Worm (Caenorhabditis elegans) whole organism, late embryonic: ENCODE data around the gene ugt-56.
A peak's percentile ranks its signal among the peaks of the same experiment; 100 is the strongest.

Experiments used
- C08G9.2 ChIP-seq: sonication (generic microtip); optimal IDR thresholded peaks from 2 replicates; lab custom pipeline; 2016; ENCODE audit warnings: mild to moderate bottlenecking, missing genetic modification characterization, moderate library complexity, missing compliant biosample characterization
- K02D7.2 ChIP-seq: sonication (generic microtip); optimal IDR thresholded peaks from 2 replicates; lab custom pipeline; 2017; ENCODE audit warnings: mild to moderate bottlenecking, missing genetic modification characterization, missing compliant biosample characterization
- ceh-14 ChIP-seq: sonication (generic microtip); optimal IDR thresholded peaks from 2 replicates; lab custom pipeline; 2016; ENCODE audit warnings: missing genotype, missing genetic modification characterization, missing compliant biosample characterization
- ceh-18 ChIP-seq: sonication (generic microtip); optimal IDR thresholded peaks from 2 replicates; lab custom pipeline; 2016; ENCODE audit warnings: missing genetic modification characterization, missing compliant biosample characterization
- ceh-19 ChIP-seq: fragments of 200-800 bp; sonication (Bioruptor generic); optimal IDR thresholded peaks from 2 replicates; lab custom pipeline; 2018; ENCODE audit warnings: mild to moderate bottlenecking, missing genetic modification characterization, missing compliant biosample characterization
- ceh-22 ChIP-seq: sonication (generic microtip); optimal IDR thresholded peaks from 2 replicates; lab custom pipeline; 2017; ENCODE audit warnings: missing biosample characterization, missing genetic modification characterization
- ceh-24 ChIP-seq: sonication (generic microtip); optimal IDR thresholded peaks from 2 replicates; lab custom pipeline; 2016; ENCODE audit warnings: mild to moderate bottlenecking, missing genetic modification characterization, missing compliant biosample characterization
- ceh-31 ChIP-seq: sonication (generic microtip); optimal IDR thresholded peaks from 2 replicates; lab custom pipeline; 2016; ENCODE audit warnings: missing genetic modification characterization, missing compliant biosample characterization
- ceh-34 ChIP-seq: sonication (generic microtip); optimal IDR thresholded peaks from 2 replicates; lab custom pipeline; 2016; ENCODE audit warnings: mild to moderate bottlenecking, missing genetic modification characterization, missing compliant biosample characterization
- ceh-6 ChIP-seq: fragments of 200-800 bp; sonication (Bioruptor generic); optimal IDR thresholded peaks from 2 replicates; lab custom pipeline; 2018; ENCODE audit warnings: mild to moderate bottlenecking, missing genetic modification characterization, missing compliant biosample characterization
- dmd-4 ChIP-seq: sonication (generic microtip); optimal IDR thresholded peaks from 2 replicates; lab custom pipeline; 2016; ENCODE audit warnings: borderline replicate concordance, missing genetic modification characterization, missing compliant biosample characterization
- dve-1 ChIP-seq: sonication (generic microtip); optimal IDR thresholded peaks from 2 replicates; lab custom pipeline; 2017; ENCODE audit warnings: antibody characterized with exemption, mild to moderate bottlenecking, missing genetic modification characterization, missing compliant biosample characterization
- elt-2 ChIP-seq: sonication (generic microtip); optimal IDR thresholded peaks from 2 replicates; lab custom pipeline; 2016; ENCODE audit warnings: missing genetic modification reagents, missing genetic modification characterization, missing compliant biosample characterization
- ets-4 ChIP-seq: sonication (generic microtip); optimal IDR thresholded peaks from 2 replicates; lab custom pipeline; 2016; ENCODE audit warnings: missing genetic modification characterization, missing compliant biosample characterization
- eyg-1 ChIP-seq: sonication (generic microtip); optimal IDR thresholded peaks from 2 replicates; lab custom pipeline; 2016; ENCODE audit warnings: missing genotype, missing genetic modification characterization, missing compliant biosample characterization
- hlh-13 ChIP-seq: fragments of 200-800 bp; sonication (Bioruptor generic); optimal IDR thresholded peaks from 2 replicates; lab custom pipeline; 2018; ENCODE audit warnings: mild to moderate bottlenecking, missing genetic modification characterization, missing compliant biosample characterization
- lin-11 ChIP-seq: fragments of 200-800 bp; sonication (Bioruptor generic); optimal IDR thresholded peaks from 2 replicates; lab custom pipeline; 2018; ENCODE audit warnings: mild to moderate bottlenecking, missing genetic modification characterization, missing compliant biosample characterization
- madf-2 ChIP-seq: sonication (generic microtip); optimal IDR thresholded peaks from 2 replicates; lab custom pipeline; 2017; ENCODE audit warnings: missing genetic modification characterization, missing compliant biosample characterization
- nfya-1 ChIP-seq: sonication (generic microtip); optimal IDR thresholded peaks from 2 replicates; lab custom pipeline; 2017; ENCODE audit warnings: missing genetic modification characterization, mild to moderate bottlenecking, missing compliant biosample characterization, antibody characterized with exemption, moderate library complexity
- nhr-232 ChIP-seq: sonication (generic microtip); optimal IDR thresholded peaks from 2 replicates; lab custom pipeline; 2016; ENCODE audit warnings: missing genetic modification characterization, missing compliant biosample characterization
- odd-2 ChIP-seq: sonication (generic microtip); optimal IDR thresholded peaks from 2 replicates; lab custom pipeline; 2017; ENCODE audit warnings: antibody characterized with exemption, mild to moderate bottlenecking, missing genetic modification characterization, missing compliant biosample characterization
- pag-3 ChIP-seq: sonication (generic microtip); optimal IDR thresholded peaks from 2 replicates; lab custom pipeline; 2016; ENCODE audit warnings: missing compliant biosample characterization, missing genetic modification characterization, borderline replicate concordance
- pat-9 ChIP-seq: fragments of 200-800 bp; sonication (Bioruptor generic); optimal IDR thresholded peaks from 2 replicates; lab custom pipeline; 2018; ENCODE audit warnings: mild to moderate bottlenecking, missing genetic modification characterization, moderate library complexity, missing compliant biosample characterization
- pax-1 ChIP-seq: fragments of 150-350 bp; optimal IDR thresholded peaks from 2 replicates; lab custom pipeline; 2014; ENCODE audit warnings: missing biosample characterization, missing genetic modification characterization
- pha-4 ChIP-seq: fragments of 150-350 bp; optimal IDR thresholded peaks from 2 replicates; lab custom pipeline; 2018; ENCODE audit warnings: missing biosample characterization, missing genetic modification reagents, missing genetic modification characterization
- pros-1 ChIP-seq: fragments of 150-350 bp; optimal IDR thresholded peaks from 2 replicates; lab custom pipeline; 2014; ENCODE audit warnings: missing biosample characterization, missing genetic modification reagents, missing genetic modification characterization
- rnt-1 ChIP-seq: sonication (generic microtip); optimal IDR thresholded peaks from 2 replicates; lab custom pipeline; 2016; ENCODE audit warnings: missing genetic modification characterization, missing compliant biosample characterization
- unc-42 ChIP-seq: sonication (generic microtip); optimal IDR thresholded peaks from 2 replicates; lab custom pipeline; 2016; ENCODE audit warnings: missing genotype, missing genetic modification characterization, missing compliant biosample characterization
- unc-55 ChIP-seq: sonication (generic microtip); optimal IDR thresholded peaks from 2 replicates; lab custom pipeline; 2017; ENCODE audit warnings: missing biosample characterization, missing genetic modification reagents, missing genetic modification characterization
- zip-5 ChIP-seq: sonication (generic microtip); optimal IDR thresholded peaks from 2 replicates; lab custom pipeline; 2016; ENCODE audit warnings: missing genetic modification characterization, missing compliant biosample characterization

Gene ugt-56

DNA sequence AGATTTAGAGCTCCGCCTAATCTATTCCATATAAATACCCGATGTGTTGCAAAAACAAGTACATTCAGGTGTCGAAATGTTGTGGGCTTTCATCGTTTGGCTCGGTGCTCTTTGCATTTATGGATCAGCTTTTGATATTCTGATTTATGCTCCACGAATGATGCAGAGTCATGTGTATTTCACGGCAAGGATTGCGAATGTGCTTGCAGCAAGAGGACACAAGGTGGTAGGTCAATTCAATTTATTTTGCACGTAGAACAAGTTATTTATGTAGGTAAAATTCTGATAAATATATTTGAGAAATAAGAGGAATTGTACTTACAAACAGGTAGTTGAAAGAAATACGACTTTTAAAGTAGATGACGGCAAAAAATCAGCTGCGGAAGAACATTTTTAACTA is at the start of gene ugt-56:
TSS of gene ugt-56 (plus strand) at position 61 of the 400 bp plus-strand sequence.
- TF ChIP-seq dve-1 (tag; lab: Kevin White, UChicago) (no peak), odd-2 (tag; lab: Kevin White, UChicago) (no peak), ceh-18 (tag; lab: Kevin White, UChicago) (no peak), unc-42 (tag; lab: Kevin White, UChicago) (no peak), unc-55 (GFP tag; lab: Kevin White, UChicago) (no peak), K02D7.2 (tag; lab: Kevin White, UChicago) (no peak), hlh-13 (no peak), ceh-24 (tag; lab: Kevin White, UChicago) (no peak), ceh-22 (tag; lab: Kevin White, UChicago) (no peak), pax-1 (tag; lab: Kevin White, UChicago) (no peak), pag-3 (tag; lab: Kevin White, UChicago) (no peak)

DNA sequence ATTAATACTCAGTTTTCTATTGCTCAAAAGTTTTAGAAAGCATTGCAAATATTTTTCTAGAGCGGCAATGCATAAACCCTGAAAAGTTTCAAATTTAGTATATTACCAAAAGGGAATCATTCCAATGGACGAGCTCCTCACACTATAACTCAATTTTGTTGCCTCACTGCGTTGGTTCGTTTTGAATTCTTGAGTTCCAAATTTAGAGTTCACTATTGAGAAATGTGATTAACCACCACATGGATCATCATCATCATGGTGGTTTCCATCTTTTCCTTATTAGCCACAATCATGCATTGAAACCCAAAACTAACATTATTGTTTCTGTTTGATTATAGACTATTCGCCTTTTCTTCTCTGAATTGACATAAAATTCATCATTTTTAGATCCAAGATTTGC is 48.8 kb upstream of the ugt-56 start:
- no peak for TF ChIP-seq ceh-6 (GFP tag; lab: Kevin White, UChicago)
- no peak for TF ChIP-seq eyg-1 (tag; lab: Kevin White, UChicago)
- TF ChIP-seq dmd-4 (tag; lab: Kevin White, UChicago) = no peak
- TF ChIP-seq unc-42 (tag; lab: Kevin White, UChicago) = peak; percentile 87

DNA sequence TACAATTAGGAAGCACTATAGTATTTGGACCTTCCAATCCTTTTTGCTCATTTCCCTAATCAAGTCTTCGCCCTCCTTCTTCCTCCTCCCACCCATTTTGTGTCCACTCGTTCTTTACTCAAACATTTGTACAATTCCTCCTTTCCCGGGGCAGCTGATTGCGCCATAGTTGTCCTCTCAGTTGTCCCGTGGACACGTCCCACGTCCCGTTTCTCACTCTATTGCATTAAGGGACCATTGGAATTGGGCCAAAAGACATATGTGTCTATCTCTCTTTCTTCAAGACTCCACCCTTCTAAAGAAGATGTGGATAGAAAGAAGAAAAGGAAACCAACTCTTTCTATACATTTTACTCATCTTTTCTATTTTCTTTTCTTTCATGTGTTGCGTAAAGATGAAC is 47.7 kb upstream of the ugt-56 start:
- TF ChIP-seq unc-42 (tag; lab: Kevin White, UChicago) (peak; percentile 95), ceh-31 (tag; lab: Kevin White, UChicago) (peak; percentile 65), nfya-1 (tag; lab: Kevin White, UChicago) (no peak)

DNA sequence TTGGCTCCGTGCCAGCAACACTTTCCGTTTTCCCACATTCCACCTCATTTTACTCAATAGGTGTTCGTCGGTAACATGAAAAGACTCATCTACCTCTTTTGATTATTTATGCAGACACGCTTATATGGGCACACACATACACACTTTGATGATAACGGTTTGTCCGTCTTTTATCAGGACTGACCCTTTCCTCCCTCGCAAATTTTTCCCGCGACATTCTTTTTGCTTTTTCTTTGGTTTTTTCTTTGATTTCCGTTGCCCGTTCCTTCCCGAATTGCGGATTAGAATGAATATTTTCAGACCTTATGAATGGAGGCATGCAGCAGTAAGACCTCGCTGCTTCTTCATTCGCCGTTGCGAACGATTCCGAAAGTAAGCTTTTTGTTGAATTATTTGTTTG is 45.8 kb upstream of the ugt-56 start, which contains the start of gene vab-8:
TSS of gene vab-8 (plus strand) at position 301 of the 400 bp plus-strand sequence.
- peak; percentile 26 for TF ChIP-seq elt-2
- TF ChIP-seq zip-5 = no peak

DNA sequence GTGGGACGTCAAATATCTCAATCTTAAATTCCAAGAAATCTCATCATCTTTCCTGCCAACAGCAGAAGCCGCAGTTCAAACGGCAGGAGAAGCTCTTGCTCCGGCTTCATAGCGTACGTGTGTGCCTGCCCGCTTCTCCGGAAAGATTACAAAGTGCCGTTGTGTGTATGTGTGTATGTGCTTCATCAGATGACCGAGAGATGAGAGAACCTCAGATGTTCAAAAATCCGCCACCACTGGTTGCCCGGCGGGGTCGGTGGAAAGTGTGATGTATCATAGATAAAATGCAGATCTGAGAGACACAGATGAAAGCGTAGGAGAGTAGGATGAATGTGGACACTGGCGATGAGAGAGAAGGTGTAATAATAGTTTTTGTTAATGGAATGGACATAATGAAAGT is 25.4 kb upstream of the ugt-56 start:
- TF ChIP-seq ceh-18 (tag; lab: Kevin White, UChicago) (peak; percentile 31), ceh-14 (tag; lab: Kevin White, UChicago) (no peak), pros-1 (tag; lab: Kevin White, UChicago) (no peak), C08G9.2 (tag; lab: Kevin White, UChicago) (no peak), nfya-1 (tag; lab: Kevin White, UChicago) (peak; percentile 55), unc-55 (GFP tag; lab: Kevin White, UChicago) (peak; percentile 64), dve-1 (tag; lab: Kevin White, UChicago) (no peak), rnt-1 (tag; lab: Kevin White, UChicago) (peak; percentile 61), lin-11 (tag; lab: Kevin White, UChicago) (no peak), pha-4 (tag; lab: Kevin White, UChicago) (no peak), ceh-19 (GFP tag; lab: Kevin White, UChicago) (no peak), nhr-232 (tag; lab: Kevin White, UChicago) (no peak), ets-4 (no peak), ceh-34 (peak; percentile 6), K02D7.2 (tag; lab: Kevin White, UChicago) (no peak), pat-9 (tag; lab: Kevin White, UChicago) (peak; percentile 7), madf-2 (tag; lab: Kevin White, UChicago) (no peak)

DNA sequence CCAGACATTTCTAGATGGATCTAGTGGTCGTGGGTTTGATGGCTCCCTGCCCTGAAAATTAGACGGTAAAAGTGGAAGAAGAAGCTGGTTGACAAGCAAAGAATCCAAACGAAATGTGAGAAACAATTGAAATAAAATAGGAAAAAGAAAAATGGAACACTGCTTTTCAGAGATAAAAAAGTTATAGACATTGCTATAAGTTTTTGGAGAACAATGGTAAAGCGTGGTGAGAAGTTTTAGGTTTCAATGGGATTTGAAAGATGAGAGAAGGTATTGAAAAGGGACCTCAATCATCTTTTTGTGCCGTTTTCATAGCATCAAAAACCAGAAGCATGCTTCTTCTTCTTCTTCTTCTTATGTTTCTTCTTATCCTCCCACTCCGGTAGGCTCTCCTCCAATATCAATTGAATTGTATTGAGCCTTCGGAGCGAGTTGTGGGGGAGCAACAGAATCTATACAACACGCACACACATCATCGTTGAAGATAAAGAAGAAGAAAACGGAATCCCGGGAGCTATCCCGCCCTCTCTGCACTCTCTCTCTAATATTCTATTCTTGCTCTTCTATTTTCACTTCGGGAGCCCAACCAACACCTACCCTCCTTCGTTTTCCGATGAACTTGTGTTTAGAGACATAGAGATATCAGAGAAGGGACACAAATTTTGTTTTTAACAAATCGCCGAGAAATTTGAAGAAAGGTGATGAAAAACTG is 24.3 kb upstream of the ugt-56 start, which contains the start of gene myo-3:
TSS of gene myo-3 (minus strand) at position 51 of the 712 bp plus-strand sequence.
- no peak for TF ChIP-seq pros-1 (tag; lab: Kevin White, UChicago)
- TF ChIP-seq rnt-1 (tag; lab: Kevin White, UChicago) = peak; percentile 37
- TF ChIP-seq nfya-1 (tag; lab: Kevin White, UChicago) = peak; percentile 12
- peak; percentile 22 for TF ChIP-seq ceh-34
- TF ChIP-seq ceh-18 (tag; lab: Kevin White, UChicago) = peak; percentile 80
